Worm (Caenorhabditis elegans): ENCODE results near the gene T16G1.3.

DNA sequence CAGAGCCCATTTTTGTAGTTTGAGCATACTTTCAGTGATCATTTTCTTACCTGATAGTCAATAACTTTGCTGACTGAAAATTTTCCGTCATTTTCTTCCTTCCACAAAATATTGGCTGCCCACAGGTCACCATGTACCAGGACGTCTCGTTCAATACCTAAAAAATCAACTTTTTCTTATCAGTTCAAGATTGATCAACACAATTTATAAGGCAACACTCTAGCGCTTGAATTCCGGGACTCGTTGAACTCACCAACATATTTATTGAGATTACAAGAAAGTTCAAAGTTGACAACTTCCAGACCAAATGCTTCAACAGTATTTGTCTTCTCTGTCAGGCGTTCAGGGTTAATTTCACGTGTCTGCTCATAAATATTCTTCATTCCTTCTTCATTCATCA lies 10.5 kb downstream of the T16G1.3 start:
- TF ChIP-seq unc-62 (GFP tag; optimal IDR thresholded peaks at IDR 0.05) = no peak
- TF ChIP-seq pha-4 (tag; optimal IDR thresholded peaks at IDR 0.05) = no peak
- TF ChIP-seq nhr-237 (tag; optimal IDR thresholded peaks at IDR 0.05) = no peak
- no peak for TF ChIP-seq mep-1 (tag; optimal IDR thresholded peaks at IDR 0.05)
- no peak for TF ChIP-seq snpc-4 (tag; optimal IDR thresholded peaks at IDR 0.05)
- no peak for TF ChIP-seq ceh-43 (GFP tag; optimal IDR thresholded peaks at IDR 0.05)
- TF ChIP-seq nhr-2 (tag; optimal IDR thresholded peaks at IDR 0.05) = no peak
